Worm (Caenorhabditis elegans) whole organism, L4 larva: ENCODE results near the gene scb-1.

Experiments
- fkh-10 ChIP-seq: fragments of 150-350 bp; optimal IDR thresholded peaks from 2 replicates; lab custom pipeline; 2014; ENCODE audit warnings: missing biosample characterization, missing genetic modification reagents, missing genetic modification characterization
- lin-15B ChIP-seq: fragments of 150-350 bp; sonication (generic microtip); optimal IDR thresholded peaks from 3 replicates; lab custom pipeline; 2014; ENCODE audit warnings: missing biosample characterization, missing genetic modification characterization
- lin-39 ChIP-seq: fragments of 150-350 bp; optimal IDR thresholded peaks from 2 replicates; lab custom pipeline; 2014; ENCODE audit warnings: missing biosample characterization, missing genetic modification reagents, missing genetic modification characterization
- mep-1 ChIP-seq: fragments of 150-350 bp; sonication (generic microtip); optimal IDR thresholded peaks from 3 replicates; lab custom pipeline; 2014; ENCODE audit warnings: missing biosample characterization, missing genetic modification characterization
- nhr-102 ChIP-seq: sonication (generic microtip); optimal IDR thresholded peaks from 2 replicates; lab custom pipeline; 2016; ENCODE audit warnings: mild to moderate bottlenecking, missing genetic modification characterization, moderate library complexity, missing compliant biosample characterization
- nhr-237 ChIP-seq: sonication (generic microtip); optimal IDR thresholded peaks from 2 replicates; lab custom pipeline; 2017; ENCODE audit warnings: missing biosample characterization, missing genetic modification characterization
- nhr-25 ChIP-seq: sonication (generic microtip); optimal IDR thresholded peaks from 2 replicates; lab custom pipeline; 2017; ENCODE audit warnings: missing genetic modification characterization, mild to moderate bottlenecking, missing compliant biosample characterization, antibody characterized with exemption, moderate library complexity, borderline replicate concordance; ENCODE audit not compliant: insufficient read depth
- snpc-4 ChIP-seq: fragments of 150-350 bp; optimal IDR thresholded peaks from 2 replicates; lab custom pipeline; 2014; ENCODE audit warnings: missing biosample characterization, missing genetic modification characterization
- zag-1 ChIP-seq: fragments of 150-350 bp; optimal IDR thresholded peaks from 2 replicates; lab custom pipeline; 2014; ENCODE audit warnings: missing biosample characterization, missing genetic modification characterization

DNA sequence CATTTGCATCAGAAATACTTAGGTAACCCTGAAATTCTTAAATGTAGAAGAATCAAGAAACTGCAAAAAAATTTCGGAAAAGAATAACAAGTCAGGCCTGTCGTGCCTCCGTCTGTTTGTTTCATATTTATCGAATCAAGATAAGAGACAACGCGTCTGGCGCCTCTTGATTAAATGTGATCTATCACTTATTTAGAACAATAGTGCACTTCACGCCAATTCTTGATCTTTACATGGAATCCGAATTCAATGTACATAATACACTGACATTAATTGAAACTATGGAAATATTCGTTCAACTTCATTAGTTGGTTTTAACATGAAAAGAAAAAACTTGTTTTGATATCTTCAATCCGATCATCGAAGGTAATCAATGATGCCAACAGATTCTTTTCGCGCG is 3.0 kb upstream of the scb-1 start, which contains the start of gene mboa-2:
- no peak for TF ChIP-seq lin-15B (tag; lab: Kevin White, UChicago)
- TF ChIP-seq zag-1 (tag; lab: Kevin White, UChicago): no peak
- peak; percentile 66 for TF ChIP-seq mep-1 (tag; lab: Kevin White, UChicago)
- peak; percentile 56 for TF ChIP-seq nhr-102
- TF ChIP-seq fkh-10 (GFP tag; lab: Kevin White, UChicago): no peak
- TF ChIP-seq lin-39: no peak
- TF ChIP-seq snpc-4: no peak
- TF ChIP-seq nhr-237: no peak
- TF ChIP-seq nhr-25 (tag; lab: Kevin White, UChicago): no peak
